Worm (Caenorhabditis elegans) whole organism, L3 larva: ENCODE data around the gene ZK218.7.

ENCODE experiments used
- aly-2 ChIP-seq: fragments of 150-350 bp; optimal IDR thresholded peaks from 2 replicates; lab custom pipeline; 2014; ENCODE audit warnings: missing biosample characterization, missing genetic modification characterization
- ama-1 ChIP-seq: fragments of 150-350 bp; optimal IDR thresholded peaks from 2 replicates; lab custom pipeline; 2018
- ceh-16 ChIP-seq: sonication (generic microtip); optimal IDR thresholded peaks from 2 replicates; lab custom pipeline; 2017; ENCODE audit warnings: missing biosample characterization, missing genetic modification characterization
- ceh-28 ChIP-seq: fragments of 150-350 bp; optimal IDR thresholded peaks from 2 replicates; lab custom pipeline; 2014; ENCODE audit warnings: missing biosample characterization, missing genetic modification reagents, missing genetic modification characterization
- ceh-82 ChIP-seq: fragments of 150-350 bp; optimal IDR thresholded peaks from 2 replicates; lab custom pipeline; 2014; ENCODE audit warnings: missing biosample characterization, missing genetic modification characterization
- ceh-9 ChIP-seq: sonication (generic microtip); optimal IDR thresholded peaks from 2 replicates; lab custom pipeline; 2018; ENCODE audit warnings: missing biosample characterization, missing genetic modification characterization
- daf-12 ChIP-seq: fragments of 150-350 bp; optimal IDR thresholded peaks from 2 replicates; lab custom pipeline; 2014; ENCODE audit warnings: missing biosample characterization, missing genetic modification reagents, missing genetic modification characterization
- egl-27 ChIP-seq: sonication (generic microtip); optimal IDR thresholded peaks from 4 replicates; lab custom pipeline; 2017; ENCODE audit warnings: missing biosample characterization, missing genetic modification reagents, missing genetic modification characterization
- elt-1 ChIP-seq: fragments of 150-350 bp; optimal IDR thresholded peaks from 2 replicates; lab custom pipeline; 2014; ENCODE audit warnings: missing biosample characterization, missing genetic modification characterization
- elt-2 ChIP-seq: sonication (generic microtip); optimal IDR thresholded peaks from 2 replicates; lab custom pipeline; 2016; ENCODE audit warnings: missing genetic modification reagents, mild to moderate bottlenecking, missing genetic modification characterization, missing compliant biosample characterization
- elt-3 ChIP-seq, 3 experiments: fragments of 150-350 bp in 1 of 3; sonication (generic microtip) in 2 of 3; optimal IDR thresholded peaks; 2 replicates in 2 of 3; 4 replicates in 1 of 3; lab custom pipeline; 2014 to 2017; ENCODE audit warnings: missing biosample characterization in 3 of 3, missing genetic modification characterization in 3 of 3
- eor-1 ChIP-seq, 2 experiments: fragments of 150-350 bp; optimal IDR thresholded peaks; 2 replicates each; lab custom pipeline; 2014 to 2018; ENCODE audit warnings: missing biosample characterization in 2 of 2, missing genetic modification characterization in 2 of 2
- fkh-10 ChIP-seq: sonication (generic microtip); optimal IDR thresholded peaks from 2 replicates; lab custom pipeline; 2017; ENCODE audit warnings: missing biosample characterization, missing genetic modification reagents, missing genetic modification characterization
- fkh-2 ChIP-seq: fragments of 150-350 bp; optimal IDR thresholded peaks from 2 replicates; lab custom pipeline; 2014; ENCODE audit warnings: missing biosample characterization, missing genetic modification reagents, missing genetic modification characterization
- lin-15B ChIP-seq: fragments of 150-350 bp; optimal IDR thresholded peaks from 2 replicates; lab custom pipeline; 2014; ENCODE audit warnings: missing biosample characterization, missing genetic modification characterization
- lin-39 ChIP-seq: fragments of 150-350 bp; optimal IDR thresholded peaks from 2 replicates; lab custom pipeline; 2018; ENCODE audit warnings: missing biosample characterization, missing genetic modification reagents, missing genetic modification characterization
- lsy-12 ChIP-seq: sonication (generic microtip); optimal IDR thresholded peaks from 2 replicates; lab custom pipeline; 2016; ENCODE audit warnings: mild to moderate bottlenecking, missing genetic modification characterization, missing compliant biosample characterization
- mml-1 ChIP-seq: fragments of 150-350 bp; sonication (generic microtip); optimal IDR thresholded peaks from 3 replicates; lab custom pipeline; 2014; ENCODE audit warnings: missing biosample characterization, missing genetic modification characterization
- nhr-11 ChIP-seq: fragments of 150-350 bp; optimal IDR thresholded peaks from 2 replicates; lab custom pipeline; 2014; ENCODE audit warnings: missing biosample characterization, missing genetic modification characterization
- nhr-23 ChIP-seq: fragments of 150-350 bp; optimal IDR thresholded peaks from 2 replicates; lab custom pipeline; 2014; ENCODE audit warnings: missing biosample characterization, missing genetic modification reagents, missing genetic modification characterization
- nhr-237 ChIP-seq: fragments of 150-350 bp; optimal IDR thresholded peaks from 2 replicates; lab custom pipeline; 2014; ENCODE audit warnings: missing biosample characterization, missing genetic modification characterization
- nhr-28 ChIP-seq: fragments of 150-350 bp; optimal IDR thresholded peaks from 2 replicates; lab custom pipeline; 2014; ENCODE audit warnings: missing biosample characterization, missing genetic modification characterization
- nhr-43 ChIP-seq: sonication (generic microtip); optimal IDR thresholded peaks from 2 replicates; lab custom pipeline; 2016; ENCODE audit warnings: mild to moderate bottlenecking, missing genetic modification characterization, missing compliant biosample characterization; ENCODE audit not compliant: poor library complexity, severe bottlenecking
- nhr-67 ChIP-seq: fragments of 150-350 bp; optimal IDR thresholded peaks from 2 replicates; lab custom pipeline; 2014; ENCODE audit warnings: missing biosample characterization, missing genetic modification characterization
- nhr-77 ChIP-seq: fragments of 150-350 bp; optimal IDR thresholded peaks from 2 replicates; lab custom pipeline; 2014; ENCODE audit warnings: missing biosample characterization, missing genetic modification characterization
- pqm-1 ChIP-seq: fragments of 150-350 bp; optimal IDR thresholded peaks from 2 replicates; lab custom pipeline; 2017; ENCODE audit warnings: missing biosample characterization, missing genetic modification characterization, inconsistent platforms
- skn-1 ChIP-seq: fragments of 150-350 bp; optimal IDR thresholded peaks from 2 replicates; lab custom pipeline; 2014; ENCODE audit warnings: missing biosample characterization, missing genetic modification characterization
- ztf-11 ChIP-seq: fragments of 150-350 bp; optimal IDR thresholded peaks from 2 replicates; lab custom pipeline; 2014; ENCODE audit warnings: missing biosample characterization, missing genetic modification characterization
- ztf-4 ChIP-seq: fragments of 150-350 bp; optimal IDR thresholded peaks from 2 replicates; lab custom pipeline; 2014; ENCODE audit warnings: missing biosample characterization, missing genetic modification characterization

The ZK218.7 gene

DNA sequence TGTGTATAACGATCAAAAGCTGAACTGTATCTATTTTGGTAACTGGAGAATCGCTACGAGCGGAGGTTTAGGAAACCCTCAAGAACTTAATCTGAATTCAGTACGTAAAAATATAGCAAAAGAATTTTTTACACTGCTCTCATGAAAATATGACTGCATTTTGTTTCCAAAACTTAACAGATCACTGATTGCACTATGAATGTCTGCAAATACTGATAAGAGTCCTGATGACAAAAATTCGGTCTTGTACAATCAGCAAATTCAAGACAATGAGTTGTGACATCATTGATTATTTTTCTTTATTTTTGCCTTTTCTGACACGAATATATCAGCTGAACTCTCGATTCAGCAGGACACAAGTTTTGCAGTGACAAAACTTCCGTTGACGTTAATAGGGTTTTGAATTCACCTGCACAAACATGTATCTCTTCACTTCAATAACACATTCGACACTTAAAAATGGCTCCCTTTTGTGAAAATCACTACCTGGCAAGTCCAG, 15.6 kb upstream of the ZK218.7 start, which contains the start of gene srh-237:
srh-237 (plus strand) TSS at position 449 of the 499 bp plus-strand sequence.
- TF ChIP-seq nhr-67 (tag; lab: Kevin White, UChicago) (no peak), fkh-10 (GFP tag; lab: Kevin White, UChicago) (no peak), skn-1 (tag; lab: Kevin White, UChicago) (peak; percentile 35), elt-2 (peak; percentile 79), ceh-9 (tag; lab: Kevin White, UChicago) (no peak), pqm-1 (tag; lab: Kevin White, UChicago) (peak; percentile 80), aly-2 (tag; lab: Kevin White, UChicago) (no peak), elt-3 (tag; optimal IDR thresholded peaks at IDR 0.05; lab: Kevin White, UChicago) (no peak), fkh-2 (tag; lab: Kevin White, UChicago) (no peak), lin-39 (tag; lab: Kevin White, UChicago) (no peak)
- TF ChIP-seq, all 47 proteins: peak for 3

DNA sequence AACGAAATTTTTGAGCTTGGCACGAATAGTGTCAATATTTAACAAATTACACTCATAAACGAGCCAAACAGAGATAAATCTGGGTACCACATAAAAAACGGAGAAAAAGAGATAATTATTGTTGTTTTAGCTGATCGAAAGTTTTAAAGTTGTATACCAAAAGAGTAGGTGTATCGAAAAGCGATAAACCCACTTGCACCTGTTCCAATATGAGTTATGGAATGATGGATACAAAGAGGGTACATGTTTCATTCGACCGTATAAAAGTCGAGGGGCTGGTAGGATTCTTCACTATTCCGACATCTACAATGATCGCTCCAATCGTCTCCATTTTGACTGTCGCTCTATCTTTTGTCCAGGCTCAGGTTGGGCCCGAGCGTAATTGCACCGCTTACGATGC, 13.3 kb upstream of the ZK218.7 start, which contains the start of gene ZK218.1:
ZK218.1 (plus strand) TSS at position 301 of the 400 bp plus-strand sequence.
- no peak for TF ChIP-seq lin-15B (tag; lab: Kevin White, UChicago)
- TF ChIP-seq nhr-77 (tag; lab: Kevin White, UChicago) = no peak
- TF ChIP-seq nhr-11 (tag; lab: Kevin White, UChicago) = no peak
- TF ChIP-seq fkh-10 (GFP tag; lab: Kevin White, UChicago) = no peak
- TF ChIP-seq ceh-82 = no peak
- TF ChIP-seq lsy-12 = no peak
- no peak for TF ChIP-seq fkh-2 (tag; lab: Kevin White, UChicago)
- no peak for TF ChIP-seq nhr-23 (tag; lab: Kevin White, UChicago)
- no peak for TF ChIP-seq elt-1 (tag; lab: Kevin White, UChicago)
- no peak for TF ChIP-seq nhr-237 (tag; lab: Kevin White, UChicago)
- no peak for TF ChIP-seq ztf-11 (tag; lab: Kevin White, UChicago)

DNA sequence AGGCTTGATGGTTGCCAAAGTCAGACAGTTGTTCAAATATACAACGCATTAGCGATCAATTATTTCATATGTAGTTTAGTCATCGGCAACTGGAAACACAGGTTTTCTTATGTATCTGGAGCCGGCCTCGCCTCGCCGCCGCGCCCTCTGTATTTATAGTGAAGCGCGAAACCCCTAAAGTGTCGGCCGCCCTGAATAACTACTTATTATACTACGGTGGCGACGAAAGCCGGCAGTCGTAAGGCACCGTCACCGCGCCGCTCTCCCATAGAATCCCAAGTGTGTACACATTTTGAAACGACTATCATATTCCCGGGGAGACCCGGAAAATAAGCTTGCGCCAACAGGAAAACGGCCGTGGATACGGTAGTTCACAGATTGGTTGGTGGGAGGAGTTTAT, 11.0 kb upstream of the ZK218.7 start:
- no peak for TF ChIP-seq egl-27 (tag; lab: Kevin White, UChicago)
- TF ChIP-seq lin-15B (tag; lab: Kevin White, UChicago) = no peak
- no peak for TF ChIP-seq nhr-28
- TF ChIP-seq daf-12 (tag; lab: Kevin White, UChicago) = no peak
- TF ChIP-seq ceh-82 = no peak
- no peak for TF ChIP-seq ama-1 (lab: Kevin White, UChicago)

DNA sequence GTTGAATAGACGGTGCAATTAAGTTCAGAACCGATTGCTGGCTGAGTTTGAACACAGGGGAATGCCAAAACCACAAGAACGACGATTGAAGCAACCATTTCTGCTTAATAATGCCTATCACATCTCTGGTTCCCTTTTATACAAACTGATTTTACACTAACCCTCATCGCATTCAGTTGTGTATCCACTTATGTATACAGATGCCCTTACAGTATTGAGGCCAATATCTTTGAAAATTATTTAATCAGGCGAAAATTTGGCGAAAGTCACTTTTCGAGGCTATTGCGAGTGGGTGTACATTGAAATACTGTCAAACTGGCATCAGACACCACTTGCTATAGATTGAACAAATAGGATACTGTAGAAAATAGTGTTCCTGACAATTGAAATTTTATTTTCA, 6.9 kb upstream of the ZK218.7 start, which contains the start of the genes ZK218.3 and ZK218.4:
ZK218.3 (minus strand) TSS at position 101 of the 400 bp plus-strand sequence.
ZK218.4 (plus strand) TSS at position 186 of the 400 bp plus-strand sequence.
- no peak for TF ChIP-seq ceh-16 (tag; lab: Kevin White, UChicago)
- no peak for TF ChIP-seq nhr-11 (tag; lab: Kevin White, UChicago)
- TF ChIP-seq ceh-9 (tag; lab: Kevin White, UChicago) = no peak

DNA sequence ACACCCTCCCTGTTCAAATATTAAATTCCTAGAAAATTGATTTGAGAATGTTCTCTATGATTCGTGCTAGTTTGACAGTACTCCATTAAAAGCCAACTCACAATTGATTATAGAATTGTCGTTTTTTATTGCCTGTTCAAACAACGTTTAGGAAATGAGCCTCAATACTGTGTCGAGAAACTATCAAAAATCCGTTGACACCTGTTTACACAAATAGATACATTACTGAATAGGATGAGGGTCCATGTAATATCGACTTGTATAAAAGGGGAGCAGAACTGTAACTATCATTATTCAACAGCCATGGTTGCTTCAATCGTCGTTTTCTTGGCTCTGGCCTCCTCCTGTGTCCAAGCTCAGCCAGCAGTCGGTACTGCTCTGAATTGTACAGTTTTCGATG, 4.8 kb upstream of the ZK218.7 start, which contains the start of gene ZK218.5:
ZK218.5 (plus strand) TSS at position 301 of the 400 bp plus-strand sequence.
- TF ChIP-seq ceh-16 (tag; lab: Kevin White, UChicago) (no peak), nhr-43 (tag; lab: Kevin White, UChicago) (no peak), elt-3 (tag; optimal IDR thresholded peaks at IDR 0.05; lab: Kevin White, UChicago) (no peak), elt-2 (no peak), skn-1 (tag; lab: Kevin White, UChicago) (no peak), eor-1 (tag; optimal IDR thresholded peaks at IDR 0.05; lab: Kevin White, UChicago) (no peak), ceh-28 (no peak), mml-1 (tag; lab: Kevin White, UChicago) (no peak)

DNA sequence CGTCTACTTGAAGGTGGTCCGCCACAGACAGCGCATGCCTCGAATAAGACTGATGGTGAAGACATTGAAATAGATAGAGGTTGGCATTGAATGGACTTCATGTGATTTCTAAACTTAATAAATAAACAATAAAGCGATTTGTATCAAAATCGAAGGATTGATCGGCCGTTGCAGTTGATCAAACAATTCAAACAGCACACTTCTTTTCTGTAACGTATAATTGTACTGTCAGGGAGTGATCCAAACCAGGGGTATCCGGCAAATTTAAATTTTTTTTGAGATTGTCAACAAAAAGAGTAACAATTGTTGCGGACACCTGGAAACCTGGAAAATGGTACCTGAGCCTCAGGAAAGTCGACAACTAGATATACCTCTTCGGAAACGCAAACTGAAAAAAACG, 1.1 kb upstream of the ZK218.7 start, which contains the start of gene nhr-248:
nhr-248 (minus strand) TSS at position 101 of the 400 bp plus-strand sequence.
- TF ChIP-seq lsy-12 = no peak
- no peak for TF ChIP-seq daf-12 (tag; lab: Kevin White, UChicago)

DNA sequence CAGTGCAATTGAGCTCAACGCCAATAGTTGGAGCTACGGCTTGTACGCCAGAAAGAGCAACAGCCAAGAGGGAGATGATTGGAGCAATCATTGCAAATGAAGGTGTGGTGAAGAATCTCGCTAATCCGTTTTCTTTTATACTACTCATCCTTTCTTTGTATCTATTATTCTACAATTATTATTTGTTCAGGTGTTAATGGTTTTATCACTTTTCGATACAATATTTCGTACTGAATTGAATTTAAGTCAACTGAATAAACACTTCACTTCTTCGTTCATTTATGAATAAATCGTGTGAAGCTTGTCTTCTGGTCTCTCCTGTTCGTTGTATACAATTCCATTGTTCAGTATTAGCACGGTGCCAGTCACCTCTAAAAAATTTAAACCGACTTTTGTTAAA, 2.7 kb downstream of the ZK218.7 start, which contains the start of gene ZK218.11:
ZK218.11 (minus strand) TSS at position 101 of the 400 bp plus-strand sequence.
- TF ChIP-seq ztf-4 (tag; lab: Kevin White, UChicago) = no peak
- TF ChIP-seq, all 47 proteins: peak for 0
